Fruit fly (Drosophila melanogaster): Measurements from ENCODE around the gene ND-42.
A peak's percentile ranks its signal among the peaks of the same experiment; 100 is the strongest.

The ND-42 gene

DNA sequence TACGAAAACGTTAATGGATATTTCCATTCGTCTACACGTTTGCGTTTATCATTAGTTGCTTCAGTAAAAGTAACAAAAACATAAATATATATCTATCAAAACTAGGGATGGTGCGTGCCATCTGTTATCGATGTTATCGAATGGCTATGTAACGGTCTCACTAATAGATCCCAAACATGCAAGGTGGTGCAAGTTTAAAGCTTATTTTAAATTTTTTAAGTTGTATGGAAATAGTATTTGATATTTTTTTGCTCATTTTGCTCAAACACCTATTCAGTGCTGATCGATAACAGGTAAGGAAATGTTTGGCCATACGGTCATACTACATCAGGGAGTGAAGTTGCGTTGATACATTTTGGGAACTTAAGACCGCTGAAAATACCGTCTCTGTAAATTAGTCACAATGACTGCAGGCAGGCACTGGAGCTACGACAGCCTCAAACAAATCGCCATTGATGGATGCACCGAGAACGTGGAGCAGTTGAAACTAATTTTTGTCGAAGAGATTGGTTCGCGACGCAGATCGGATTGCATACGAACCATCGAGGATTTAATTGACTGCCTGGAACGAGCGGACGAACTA lies 6.7 kb downstream of the ND-42 start, which contains the start of the genes CG45099, CG6015, pit and Fadd (continued):
- TF ChIP-seq br (optimal IDR thresholded peaks at IDR 0.05) (no peak), fd96Cb (tag; optimal IDR thresholded peaks at IDR 0.05) (no peak), bcd (GFP tag; optimal IDR thresholded peaks at IDR 0.05) (no peak), CG7963 (GFP tag; IDR thresholded peaks at IDR 0.05; ENCODE audit: partially characterized antibody) (no peak), hbn (GFP tag; IDR thresholded peaks at IDR 0.05; ENCODE audit: partially characterized antibody) (no peak; the same call in 1 of the 2 replicates), CG1603 (tag; optimal IDR thresholded peaks at IDR 0.05) (no peak), Fer1 (GFP tag; optimal IDR thresholded peaks at IDR 0.05) (no peak), Hand (GFP tag; optimal IDR thresholded peaks at IDR 0.05) (no peak), D19B (GFP tag; optimal IDR thresholded peaks at IDR 0.05) (no peak), luna (GFP tag; optimal IDR thresholded peaks at IDR 0.05) (no peak), Xrp1 (GFP tag; IDR thresholded peaks at IDR 0.05) (no peak), CG10274 (GFP tag; optimal IDR thresholded peaks at IDR 0.05) (no peak), NfI (GFP tag; optimal IDR thresholded peaks at IDR 0.05) (no peak), CG2129 (GFP tag; IDR thresholded peaks at IDR 0.05; ENCODE audit: partially characterized antibody) (no peak), CG9609 (GFP tag; optimal IDR thresholded peaks at IDR 0.05) (no peak), CG7271 (tag; optimal IDR thresholded peaks at IDR 0.05) (no peak), fd3F (GFP tag; optimal IDR thresholded peaks at IDR 0.05) (no peak), bbx (GFP tag; IDR thresholded peaks at IDR 0.05; ENCODE audit: partially characterized antibody) (peak; percentile 42; the same call in 1 of the 2 replicates), dpn (GFP tag; optimal IDR thresholded peaks at IDR 0.05) (peak in 1 of 2 experiments; percentile 26), vnd (GFP tag; IDR thresholded peaks at IDR 0.05; ENCODE audit: partially characterized antibody) (peak; percentile 51; the same call in 1 of the 3 replicates), Drgx (GFP tag; IDR thresholded peaks at IDR 0.05) (no peak), CG6272 (GFP tag; IDR thresholded peaks at IDR 0.05) (no peak), nom (GFP tag; optimal IDR thresholded peaks at IDR 0.05) (no peak), knrl (GFP tag; IDR thresholded peaks at IDR 0.05; ENCODE audit: partially characterized antibody) (peak; percentile 72)

DNA sequence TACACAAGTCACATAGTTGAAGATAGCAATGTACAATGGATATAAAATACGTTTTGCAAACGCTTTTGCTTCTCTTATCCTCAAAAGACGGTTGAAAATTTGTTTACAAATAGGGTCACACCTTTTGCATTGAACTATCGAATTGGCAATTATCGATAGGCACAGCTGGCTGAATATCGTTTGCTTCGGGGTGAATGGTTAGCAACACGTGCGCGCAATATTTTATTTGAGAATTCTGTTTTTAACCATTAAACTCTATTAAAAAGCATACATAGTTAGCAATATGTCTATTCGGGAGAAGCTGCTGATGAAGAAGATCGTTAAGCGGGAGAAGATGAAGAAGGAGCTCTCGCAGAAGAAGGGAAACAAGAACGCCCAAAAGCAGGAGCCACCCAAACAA lies 8.0 kb downstream of the ND-42 start:
- TF ChIP-seq CG9437 (GFP tag; optimal IDR thresholded peaks at IDR 0.05) (no peak), Doc3 (GFP tag; IDR thresholded peaks at IDR 0.05; ENCODE audit: partially characterized antibody) (peak; percentile 72), Opbp (GFP tag; IDR thresholded peaks at IDR 0.05; ENCODE audit: partially characterized antibody) (peak; percentile 82), gt (GFP tag; IDR thresholded peaks at IDR 0.05) (no peak), CG15514 (GFP tag; optimal IDR thresholded peaks at IDR 0.05) (peak; percentile 4), Hr39 (optimal IDR thresholded peaks at IDR 0.05) (no peak), p53 (GFP tag; optimal IDR thresholded peaks at IDR 0.05) (no peak), zen2 (GFP tag; IDR thresholded peaks at IDR 0.05; ENCODE audit: partially characterized antibody) (peak; percentile 81), CG10209 (GFP tag; optimal IDR thresholded peaks at IDR 0.05) (no peak), cwo (GFP tag; optimal IDR thresholded peaks at IDR 0.05) (peak; percentile 55), CG12659 (GFP tag; optimal IDR thresholded peaks at IDR 0.05) (peak; percentile 26), CkIIα-i1 (GFP tag; IDR thresholded peaks at IDR 0.05) (no peak), CG42726 (GFP tag; IDR thresholded peaks at IDR 0.05; ENCODE audit: partially characterized antibody) (peak; percentile 66), Scr (GFP tag; IDR thresholded peaks at IDR 0.05; ENCODE audit: partially characterized antibody) (peak; percentile 77), stwl (tag; optimal IDR thresholded peaks at IDR 0.05) (peak; percentile 64), Myb (GFP tag; optimal IDR thresholded peaks at IDR 0.05) (peak; percentile 86), nerfin-1 (tag; optimal IDR thresholded peaks at IDR 0.05) (no peak), CG17829 (tag; optimal IDR thresholded peaks at IDR 0.05) (peak; percentile 13), CG4328 (GFP tag; optimal IDR thresholded peaks at IDR 0.05) (no peak), pzg (GFP tag; optimal IDR thresholded peaks at IDR 0.05) (peak; percentile 60), CG14860 (GFP tag; IDR thresholded peaks at IDR 0.05; ENCODE audit: partially characterized antibody) (peak; percentile 57), sens (GFP tag) (peak; percentile 65), sqz (GFP tag; optimal IDR thresholded peaks at IDR 0.05) (no peak), CG16813 (GFP tag; IDR thresholded peaks at IDR 0.05; ENCODE audit: partially characterized antibody) (peak; percentile 74), onecut (GFP tag; IDR thresholded peaks at IDR 0.05) (peak; percentile 20; the same call in 1 of the 2 replicates), hbn (GFP tag; IDR thresholded peaks at IDR 0.05; ENCODE audit: partially characterized antibody) (peak; percentile 73)

Measured in whole organism, embryonic.